Worm (Caenorhabditis elegans): ENCODE results near the gene C28C12.1.

DNA sequence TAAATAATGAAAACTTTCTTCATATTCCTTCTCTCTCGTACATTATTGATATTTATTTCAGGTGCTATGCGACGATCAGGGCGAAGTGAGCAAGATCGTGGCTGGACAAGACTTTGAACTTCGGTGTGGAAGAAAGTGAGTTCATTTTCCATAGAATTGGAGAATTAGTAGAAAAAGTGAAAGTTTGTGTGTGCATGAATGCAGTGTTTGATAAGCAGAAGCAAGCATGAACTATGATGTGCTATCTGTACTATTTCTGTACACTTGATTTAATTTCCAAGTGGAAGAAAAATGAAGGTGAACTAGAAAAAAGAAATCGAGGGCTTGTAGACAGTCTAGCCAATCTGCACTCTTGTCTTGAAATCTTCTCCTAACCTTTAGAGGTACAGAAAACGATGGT, 30.5 kb downstream of the C28C12.1 start:
- TF ChIP-seq ztf-29 (GFP tag; IDR thresholded peaks at IDR 0.05) (no peak), cog-1 (tag; optimal IDR thresholded peaks at IDR 0.05) (no peak)

Measured in whole organism, midembryonic.